Worm (Caenorhabditis elegans) whole organism, young adult: ENCODE data around the gene F29F11.20.
A peak's percentile ranks its signal among the peaks of the same experiment; 100 is the strongest.

Source experiments
- C17E4.6 ChIP-seq: fragments of 200-800 bp; sonication (Bioruptor generic); IDR thresholded peaks from 2 replicates; pipeline ENCODE4 v1.3.6; 2022; ENCODE audit warnings: missing genetic modification reagents, missing genetic modification characterization, missing compliant biosample characterization
- D2030.7 ChIP-seq: fragments of 200-800 bp; sonication (Bioruptor generic); IDR thresholded peaks from 2 replicates; pipeline ENCODE4 v1.3.6; 2022; ENCODE audit warnings: missing genetic modification reagents, missing genetic modification characterization, missing compliant biosample characterization
- F22D6.2 ChIP-seq: sonication (generic microtip); optimal IDR thresholded peaks from 2 replicates; lab custom pipeline; 2016; ENCODE audit warnings: mild to moderate bottlenecking, missing genetic modification characterization, missing compliant biosample characterization
- F52B5.7 ChIP-seq: sonication (generic microtip); optimal IDR thresholded peaks from 2 replicates; lab custom pipeline; 2016; ENCODE audit warnings: mild to moderate bottlenecking, missing genetic modification characterization, missing compliant biosample characterization
- F57A8.1 ChIP-seq: fragments of 200-800 bp; sonication (Bioruptor generic); optimal IDR thresholded peaks from 2 replicates; lab custom pipeline; 2018; ENCODE audit warnings: mild to moderate bottlenecking, missing genetic modification characterization, moderate library complexity, missing compliant biosample characterization
- F57C9.4 ChIP-seq: sonication (generic microtip); optimal IDR thresholded peaks from 2 replicates; lab custom pipeline; 2017; ENCODE audit warnings: mild to moderate bottlenecking, missing genetic modification characterization, missing compliant biosample characterization
- K12H6.12 ChIP-seq: fragments of 200-800 bp; sonication (Bioruptor generic); optimal IDR thresholded peaks from 2 replicates; lab custom pipeline; 2018; ENCODE audit warnings: mild to moderate bottlenecking, missing genetic modification characterization, missing compliant biosample characterization
- T26A5.8 ChIP-seq: sonication (generic microtip); optimal IDR thresholded peaks from 2 replicates; lab custom pipeline; 2016; ENCODE audit warnings: missing genetic modification characterization, missing compliant biosample characterization
- Y53G8AR.9 ChIP-seq: fragments of 200-800 bp; sonication (Bioruptor generic); conservative IDR thresholded peaks from 2 replicates; pipeline ENCODE4 v1.3.6; 2022; ENCODE audit warnings: missing genetic modification reagents, missing genetic modification characterization, missing compliant biosample characterization
- Y95B8A.8 ChIP-seq: fragments of 200-800 bp; sonication (Bioruptor generic); IDR thresholded peaks from 2 replicates; pipeline ENCODE4 v1.3.6; 2022; ENCODE audit warnings: missing genetic modification reagents, missing genetic modification characterization, missing compliant biosample characterization
- ZK185.1 ChIP-seq: sonication (generic microtip); optimal IDR thresholded peaks from 2 replicates; lab custom pipeline; 2016; ENCODE audit warnings: mild to moderate bottlenecking, missing genetic modification characterization, missing compliant biosample characterization; ENCODE audit not compliant: poor library complexity, severe bottlenecking
- ccch-3 ChIP-seq: fragments of 200-800 bp; sonication (Bioruptor generic); optimal IDR thresholded peaks from 2 replicates; lab custom pipeline; 2018; ENCODE audit warnings: mild to moderate bottlenecking, missing genetic modification characterization, missing compliant biosample characterization
- ceh-27 ChIP-seq: fragments of 200-800 bp; sonication (Bioruptor generic); optimal IDR thresholded peaks from 2 replicates; lab custom pipeline; 2018; ENCODE audit warnings: mild to moderate bottlenecking, missing genetic modification characterization, moderate library complexity, missing compliant biosample characterization
- ceh-40 ChIP-seq: fragments of 200-800 bp; sonication (Bioruptor generic); IDR thresholded peaks from 2 replicates; pipeline ENCODE4 v1.3.6; 2022; ENCODE audit warnings: missing genetic modification characterization, missing compliant biosample characterization
- ceh-79 ChIP-seq: sonication (generic microtip); optimal IDR thresholded peaks from 2 replicates; lab custom pipeline; 2017; ENCODE audit warnings: mild to moderate bottlenecking, missing genetic modification characterization, missing compliant biosample characterization
- ceh-91 ChIP-seq: fragments of 200-800 bp; sonication (Bioruptor generic); IDR thresholded peaks from 2 replicates; pipeline ENCODE4 v1.3.6; 2022; ENCODE audit warnings: missing genetic modification reagents, missing genetic modification characterization, missing compliant biosample characterization
- efl-1 ChIP-seq: fragments of 150-350 bp; optimal IDR thresholded peaks from 2 replicates; lab custom pipeline; 2014; ENCODE audit warnings: missing biosample characterization, missing genetic modification reagents, missing genetic modification characterization
- egl-44 ChIP-seq: fragments of 200-800 bp; sonication (Bioruptor generic); IDR thresholded peaks from 2 replicates; pipeline ENCODE4 v1.3.6; 2022; ENCODE audit warnings: missing genetic modification reagents, missing genetic modification characterization, missing compliant biosample characterization
- ekl-4 ChIP-seq: fragments of 200-800 bp; sonication (Bioruptor generic); IDR thresholded peaks from 2 replicates; pipeline ENCODE4 v1.3.6; 2022; ENCODE audit warnings: missing genetic modification reagents, missing genetic modification characterization, missing compliant biosample characterization
- ets-4 ChIP-seq: fragments of 200-800 bp; sonication (Bioruptor generic); optimal IDR thresholded peaks from 2 replicates; lab custom pipeline; 2018; ENCODE audit warnings: mild to moderate bottlenecking, missing genetic modification characterization, missing compliant biosample characterization
- hlh-12 ChIP-seq: sonication (generic microtip); optimal IDR thresholded peaks from 2 replicates; lab custom pipeline; 2016; ENCODE audit warnings: missing genetic modification characterization, missing compliant biosample characterization
- hlh-26 ChIP-seq: fragments of 200-800 bp; sonication (Bioruptor generic); conservative IDR thresholded peaks from 2 replicates; pipeline ENCODE4 v1.3.6; 2022; ENCODE audit warnings: missing genetic modification reagents, missing genetic modification characterization, missing compliant biosample characterization
- let-607 ChIP-seq, 2 experiments: fragments of 200-800 bp in 1 of 2; sonication (Bioruptor generic) in 1 of 2; sonication (generic microtip) in 1 of 2; optimal IDR thresholded peaks; 2 replicates each; lab custom pipeline; 2016 to 2018; ENCODE audit warnings: mild to moderate bottlenecking in 2 of 2, missing compliant biosample characterization in 2 of 2, missing genetic modification characterization in 2 of 2, moderate library complexity in 2 of 2, missing genotype in 1 of 2
- lin-35 ChIP-seq, 3 experiments: fragments of 150-350 bp in 2 of 3; sonication (generic microtip) in 1 of 3; optimal IDR thresholded peaks; 2 replicates each; lab custom pipeline; 2014 to 2018; ENCODE audit warnings: missing biosample characterization in 3 of 3, missing genetic modification characterization in 3 of 3, missing genetic modification reagents in 3 of 3
- lin-40 ChIP-seq: sonication (generic microtip); optimal IDR thresholded peaks from 2 replicates; lab custom pipeline; 2016; ENCODE audit warnings: missing genetic modification characterization, mild to moderate bottlenecking, missing compliant biosample characterization, missing genotype, missing genetic modification reagents
- mcd-1 ChIP-seq: fragments of 200-800 bp; sonication (Bioruptor generic); IDR thresholded peaks from 2 replicates; pipeline ENCODE4 v1.3.6; 2022; ENCODE audit warnings: missing genetic modification reagents, missing genetic modification characterization, missing compliant biosample characterization
- mel-28 ChIP-seq: sonication (generic microtip); optimal IDR thresholded peaks from 2 replicates; lab custom pipeline; 2016; ENCODE audit warnings: borderline replicate concordance, mild to moderate bottlenecking, missing genetic modification characterization, missing compliant biosample characterization
- mes-4 ChIP-seq: sonication (generic microtip); optimal IDR thresholded peaks from 2 replicates; lab custom pipeline; 2016; ENCODE audit warnings: missing genotype, missing genetic modification characterization, missing compliant biosample characterization
- nhr-27 ChIP-seq: fragments of 200-800 bp; sonication (Bioruptor generic); optimal IDR thresholded peaks from 2 replicates; lab custom pipeline; 2018; ENCODE audit warnings: mild to moderate bottlenecking, missing genetic modification characterization, moderate library complexity, missing compliant biosample characterization
- pha-4 ChIP-seq: fragments of 150-350 bp; sonication (generic microtip); optimal IDR thresholded peaks from 2 replicates; lab custom pipeline; 2014; ENCODE audit warnings: missing biosample characterization, missing genetic modification reagents, missing genetic modification characterization
- rpc-1 ChIP-seq, 2 experiments: fragments of 150-350 bp in 1 of 2; sonication (generic microtip) in 1 of 2; optimal IDR thresholded peaks; 2 replicates each; lab custom pipeline; 2014 to 2018; ENCODE audit warnings: missing biosample characterization in 1 of 2, missing genetic modification characterization in 1 of 2, missing genetic modification reagents in 1 of 2, missing genotype in 1 of 2
- sea-2 ChIP-seq: fragments of 200-800 bp; sonication (Bioruptor generic); IDR thresholded peaks from 2 replicates; pipeline ENCODE4 v1.3.6; 2022; ENCODE audit warnings: missing genetic modification characterization, missing compliant biosample characterization
- snpc-1.1 ChIP-seq: sonication (generic microtip); optimal IDR thresholded peaks from 2 replicates; lab custom pipeline; 2017; ENCODE audit warnings: missing genetic modification characterization, mild to moderate bottlenecking, missing compliant biosample characterization, antibody characterized with exemption, moderate library complexity, missing genotype, missing genetic modification reagents; ENCODE audit not compliant: insufficient read depth
- somi-1 ChIP-seq: fragments of 200-800 bp; sonication (Bioruptor generic); optimal IDR thresholded peaks from 2 replicates; lab custom pipeline; 2018; ENCODE audit warnings: mild to moderate bottlenecking, missing genetic modification characterization, missing compliant biosample characterization
- tbx-9 ChIP-seq: sonication (generic microtip); optimal IDR thresholded peaks from 2 replicates; lab custom pipeline; 2016; ENCODE audit warnings: borderline replicate concordance, missing genetic modification characterization, inconsistent platforms, missing compliant biosample characterization
- zfh-2 ChIP-seq: fragments of 200-800 bp; sonication (Bioruptor generic); conservative IDR thresholded peaks from 2 replicates; pipeline ENCODE4 v1.3.6; 2022; ENCODE audit warnings: missing genetic modification reagents, missing genetic modification characterization, missing compliant biosample characterization
- ztf-25 ChIP-seq: fragments of 200-800 bp; sonication (Bioruptor generic); IDR thresholded peaks from 2 replicates; pipeline ENCODE4 v1.3.6; 2022; ENCODE audit warnings: missing genetic modification reagents, missing genetic modification characterization, missing compliant biosample characterization
- ztf-26 ChIP-seq: sonication (generic microtip); optimal IDR thresholded peaks from 2 replicates; lab custom pipeline; 2017; ENCODE audit warnings: missing genetic modification characterization, missing compliant biosample characterization

Gene F29F11.20

DNA sequence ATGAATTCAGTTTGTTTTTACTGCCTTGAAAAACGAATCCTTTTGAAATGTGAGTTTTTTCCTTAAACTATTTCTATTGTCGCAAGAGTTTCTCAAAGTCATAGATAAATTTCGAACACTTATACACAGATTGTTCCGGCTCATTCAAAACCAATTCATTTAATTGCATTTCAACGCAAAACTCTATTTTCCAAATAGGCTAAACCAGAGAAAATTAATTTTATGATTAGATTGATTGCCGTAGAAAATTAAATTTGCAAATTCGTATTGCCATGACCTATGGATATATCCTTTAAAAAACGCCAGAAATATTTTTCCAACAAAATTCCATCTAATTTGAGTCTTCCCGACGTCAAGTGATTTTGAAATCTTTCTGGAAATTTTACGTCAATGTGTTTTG, 11.7 kb upstream of the F29F11.20 start:
- no peak for TF ChIP-seq D2030.7 (GFP tag; lab: Robert Waterston, UW)
- TF ChIP-seq rpc-1 (optimal IDR thresholded peaks at IDR 0.05; lab: Kevin White, UChicago) = no peak
- no peak for TF ChIP-seq rpc-1 (tag; optimal IDR thresholded peaks at IDR 0.05; lab: Kevin White, UChicago)
- TF ChIP-seq ceh-27 (GFP tag; lab: Kevin White, UChicago) = no peak
- no peak for TF ChIP-seq pha-4 (tag; lab: Kevin White, UChicago)
- no peak for TF ChIP-seq ceh-91
- TF ChIP-seq efl-1 (GFP tag; lab: Kevin White, UChicago) = no peak
- no peak for TF ChIP-seq ztf-26 (tag; lab: Kevin White, UChicago)
- no peak for TF ChIP-seq Y53G8AR.9 (GFP tag; lab: Robert Waterston, UW)
- TF ChIP-seq somi-1 (GFP tag; lab: Kevin White, UChicago) = no peak
- TF ChIP-seq mcd-1 (GFP tag; lab: Robert Waterston, UW) = no peak
- no peak for TF ChIP-seq let-607 (tag; optimal IDR thresholded peaks at IDR 0.05; lab: Kevin White, UChicago)
- TF ChIP-seq mel-28 (tag; lab: Kevin White, UChicago) = no peak
- TF ChIP-seq ztf-25 = no peak
- no peak for TF ChIP-seq ets-4 (GFP tag; lab: Kevin White, UChicago)
- no peak for TF ChIP-seq ceh-40 (GFP tag; lab: Robert Waterston, UW)
- no peak for TF ChIP-seq ZK185.1 (tag; lab: Kevin White, UChicago)
- TF ChIP-seq ekl-4 (GFP tag; lab: Robert Waterston, UW) = no peak
- no peak for TF ChIP-seq Y95B8A.8 (GFP tag; lab: Robert Waterston, UW)
- TF ChIP-seq F57C9.4 = no peak
- TF ChIP-seq tbx-9 (tag; lab: Kevin White, UChicago) = no peak

DNA sequence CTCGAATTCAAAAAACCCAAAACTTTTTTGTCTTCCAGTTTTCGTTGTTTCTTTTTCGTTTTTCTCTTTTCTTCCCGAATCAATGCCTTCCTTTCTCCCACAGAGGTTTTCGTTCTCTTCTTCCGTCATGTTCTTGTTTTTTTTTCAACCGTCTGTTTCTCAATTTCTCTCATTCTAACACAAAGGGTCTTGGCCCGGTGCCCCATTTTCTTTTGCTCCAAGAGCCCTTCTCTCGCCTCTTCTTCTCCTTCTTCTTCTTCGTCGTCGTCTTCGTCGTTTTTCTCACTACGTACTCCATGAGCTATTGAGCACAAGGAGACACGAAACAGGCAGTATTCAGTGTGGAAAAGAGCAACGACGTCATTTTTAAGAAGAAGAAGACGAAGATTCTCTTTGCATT, 10.2 kb upstream of the F29F11.20 start:
- TF ChIP-seq ceh-79 (tag; lab: Kevin White, UChicago) (no peak), nhr-27 (no peak), sea-2 (GFP tag; lab: Robert Waterston, UW) (no peak), lin-35 (GFP tag; optimal IDR thresholded peaks at IDR 0.05; lab: Kevin White, UChicago) (no peak), K12H6.12 (peak; percentile 35), F22D6.2 (no peak), ceh-27 (GFP tag; lab: Kevin White, UChicago) (peak; percentile 8), egl-44 (GFP tag; lab: Robert Waterston, UW) (no peak), zfh-2 (0 out of 2 replicates have a peak, but pooled peaks have one; percentile 36)

- TF ChIP-seq F52B5.7 (no peak), mes-4 (no peak), C17E4.6 (GFP tag; lab: Robert Waterston, UW) (no peak), F57A8.1 (GFP tag; lab: Kevin White, UChicago) (no peak), lin-40 (tag; lab: Kevin White, UChicago) (no peak), hlh-12 (tag; lab: Kevin White, UChicago) (no peak), F22D6.2 (no peak), T26A5.8 (no peak), ccch-3 (no peak), hlh-26 (GFP tag; lab: Robert Waterston, UW) (no peak), snpc-1.1 (tag; lab: Kevin White, UChicago) (no peak)
- TF ChIP-seq, all 124 proteins: peak for 0
These were observed 8.6 kb upstream of the F29F11.20 start for ce11 chrV:10679080-10679479.
